Fruit fly (Drosophila melanogaster) whole organism, embryonic: ENCODE data around the gene SCAR.

ENCODE experiments used
- Abd-B ChIP-seq: fragments of 200-800 bp; sonication (Bioruptor generic); optimal IDR thresholded peaks from 2 replicates; lab custom pipeline; 2018; ENCODE audit warnings: missing biosample characterization, mild to moderate bottlenecking, missing genetic modification characterization, moderate library complexity
- Atf-2 ChIP-seq: fragments of 200-800 bp; sonication (Bioruptor generic); optimal IDR thresholded peaks from 2 replicates; lab custom pipeline; 2016; ENCODE audit warnings: missing biosample characterization, missing genetic modification characterization
- CG10543 ChIP-seq: fragments of 200-800 bp; sonication (Bioruptor generic); optimal IDR thresholded peaks from 3 replicates; lab custom pipeline; 2017; ENCODE audit warnings: missing biosample characterization, mild to moderate bottlenecking, missing genetic modification characterization, moderate library complexity
- CG12391 ChIP-seq: fragments of 200-800 bp; sonication (Bioruptor generic); optimal IDR thresholded peaks from 3 replicates; lab custom pipeline; 2018; ENCODE audit warnings: missing biosample characterization, mild to moderate bottlenecking, missing genetic modification characterization, moderate library complexity
- CG12744 ChIP-seq: fragments of 200-800 bp; sonication (Bioruptor generic); optimal IDR thresholded peaks from 2 replicates; lab custom pipeline; 2016; ENCODE audit warnings: missing biosample characterization, missing genetic modification characterization
- CG13287 ChIP-seq: fragments of 200-800 bp; sonication (Bioruptor generic); IDR thresholded peaks from 2 replicates; pipeline ENCODE4 v1.3.6; 2022; ENCODE audit warnings: missing biosample characterization, missing genetic modification characterization; ENCODE audit not compliant: partially characterized antibody
- CG14441 ChIP-seq: fragments of 200-800 bp; sonication (Bioruptor generic); IDR thresholded peaks from 2 replicates; pipeline ENCODE4 v1.3.6; 2022; ENCODE audit warnings: missing biosample characterization, missing genetic modification characterization
- CG14860 ChIP-seq: fragments of 200-800 bp; sonication (Bioruptor generic); IDR thresholded peaks from 3 replicates; pipeline ENCODE4 v1.3.6; 2022; ENCODE audit warnings: missing biosample characterization, missing genetic modification characterization; ENCODE audit not compliant: partially characterized antibody
- CG14965 ChIP-seq: fragments of 200-800 bp; sonication (Bioruptor generic); optimal IDR thresholded peaks from 2 replicates; lab custom pipeline; 2016; ENCODE audit warnings: missing biosample characterization, missing genetic modification characterization, borderline replicate concordance
- CG15696 ChIP-seq: fragments of 200-800 bp; sonication (Bioruptor generic); optimal IDR thresholded peaks from 2 replicates; lab custom pipeline; 2019; ENCODE audit warnings: missing biosample characterization, mild to moderate bottlenecking, missing genetic modification characterization, moderate library complexity
- CG16863 ChIP-seq: fragments of 200-800 bp; sonication (Bioruptor generic); optimal IDR thresholded peaks from 3 replicates; lab custom pipeline; 2016; ENCODE audit warnings: missing biosample characterization, missing genetic modification characterization
- CG2678 ChIP-seq: fragments of 200-800 bp; sonication (Bioruptor generic); optimal IDR thresholded peaks from 3 replicates; lab custom pipeline; 2019; ENCODE audit warnings: missing biosample characterization, mild to moderate bottlenecking, missing genetic modification characterization, moderate library complexity
- CG3065 ChIP-seq: fragments of 200-800 bp; sonication (Bioruptor generic); optimal IDR thresholded peaks from 2 replicates; lab custom pipeline; 2016; ENCODE audit warnings: missing biosample characterization, missing genetic modification characterization
- CG3163 ChIP-seq: fragments of 200-800 bp; sonication (Bioruptor generic); optimal IDR thresholded peaks from 3 replicates; lab custom pipeline; 2016; ENCODE audit warnings: missing biosample characterization, missing genetic modification characterization
- CG4424 ChIP-seq: fragments of 200-800 bp; sonication (Bioruptor generic); optimal IDR thresholded peaks from 3 replicates; lab custom pipeline; 2016; ENCODE audit warnings: missing biosample characterization, missing genetic modification characterization
- CG7271 ChIP-seq: fragments of 200-800 bp; sonication (Bioruptor generic); optimal IDR thresholded peaks from 2 replicates; lab custom pipeline; 2018; ENCODE audit warnings: missing biosample characterization, mild to moderate bottlenecking, missing genetic modification characterization, moderate library complexity
- CG7987 ChIP-seq: fragments of 200-800 bp; sonication (Bioruptor generic); optimal IDR thresholded peaks from 2 replicates; lab custom pipeline; 2018; ENCODE audit warnings: missing biosample characterization, mild to moderate bottlenecking, missing genetic modification characterization, moderate library complexity
- CG8089 ChIP-seq: fragments of 200-800 bp; sonication (Bioruptor generic); optimal IDR thresholded peaks from 3 replicates; lab custom pipeline; 2016; ENCODE audit warnings: missing biosample characterization, missing genetic modification characterization
- CG8478 ChIP-seq: fragments of >200 bp; optimal IDR thresholded peaks from 2 replicates; lab custom pipeline; 2018
- CTCF ChIP-seq: fragments of 200-800 bp; sonication (Bioruptor generic); optimal IDR thresholded peaks from 2 replicates; lab custom pipeline; 2017; ENCODE audit warnings: missing biosample characterization, mild to moderate bottlenecking, missing genetic modification characterization, moderate library complexity
- Deaf1 ChIP-seq: fragments of 200-800 bp; optimal IDR thresholded peaks from 3 replicates; lab custom pipeline; 2019; ENCODE audit warnings: missing biosample characterization, mild to moderate bottlenecking, missing genetic modification characterization, moderate library complexity
- Drgx ChIP-seq: fragments of 200-800 bp; sonication (Bioruptor generic); IDR thresholded peaks from 2 replicates; pipeline ENCODE4 v1.3.6; 2022; ENCODE audit warnings: missing biosample characterization, missing genetic modification characterization
- GATAe ChIP-seq: fragments of 200-800 bp; sonication (Bioruptor generic); conservative IDR thresholded peaks from 2 replicates; pipeline ENCODE4 v1.3.6; 2022; ENCODE audit warnings: missing biosample characterization, missing genetic modification characterization
- Hr39 ChIP-seq: fragments of >200 bp; optimal IDR thresholded peaks from 2 replicates; lab custom pipeline; 2017
- Lim3 ChIP-seq: fragments of 200-800 bp; sonication (Bioruptor generic); IDR thresholded peaks from 2 replicates; pipeline ENCODE4 v1.3.6; 2022; ENCODE audit warnings: missing biosample characterization, missing genetic modification characterization
- Oli ChIP-seq: fragments of 200-800 bp; sonication (Bioruptor generic); optimal IDR thresholded peaks from 2 replicates; lab custom pipeline; 2018; ENCODE audit warnings: missing biosample characterization, mild to moderate bottlenecking, missing genetic modification characterization, moderate library complexity
- Poxn ChIP-seq: fragments of 200-800 bp; sonication (Bioruptor generic); IDR thresholded peaks from 2 replicates; pipeline ENCODE4 v1.3.6; 2022; ENCODE audit warnings: missing biosample characterization, missing genetic modification characterization
- Ravus ChIP-seq: fragments of 200-800 bp; sonication (Bioruptor generic); IDR thresholded peaks from 2 replicates; pipeline ENCODE4 v1.3.6; 2022; ENCODE audit warnings: missing biosample characterization, missing genetic modification characterization
- Scr ChIP-seq: fragments of 200-800 bp; sonication (Bioruptor generic); IDR thresholded peaks from 2 replicates; pipeline ENCODE4 v1.3.6; 2022; ENCODE audit warnings: missing biosample characterization, missing genetic modification characterization; ENCODE audit not compliant: partially characterized antibody
- Tbp ChIP-seq: fragments of >200 bp; optimal IDR thresholded peaks from 2 replicates; lab custom pipeline; 2018; ENCODE audit warnings: missing biosample characterization, missing genetic modification characterization
- Xbp1 ChIP-seq: fragments of 200-800 bp; sonication (Bioruptor generic); optimal IDR thresholded peaks from 3 replicates; lab custom pipeline; 2016; ENCODE audit warnings: missing biosample characterization, mild to moderate bottlenecking, missing genetic modification characterization
- abd-A ChIP-seq: fragments of 200-800 bp; sonication (Bioruptor generic); optimal IDR thresholded peaks from 3 replicates; lab custom pipeline; 2019; ENCODE audit warnings: missing biosample characterization, mild to moderate bottlenecking, missing genetic modification characterization, moderate library complexity
- al ChIP-seq: fragments of 200-800 bp; sonication (Bioruptor generic); IDR thresholded peaks from 2 replicates; pipeline ENCODE4 v1.3.6; 2022; ENCODE audit warnings: missing biosample characterization, missing genetic modification characterization
- bowl ChIP-seq: fragments of 200-800 bp; sonication (Bioruptor generic); IDR thresholded peaks from 2 replicates; pipeline ENCODE4 v1.3.6; 2022; ENCODE audit warnings: missing biosample characterization, missing genetic modification characterization
- chinmo ChIP-seq: fragments of 200-800 bp; sonication (Bioruptor generic); IDR thresholded peaks from 4 replicates; pipeline ENCODE4 v1.3.6; 2022; ENCODE audit warnings: missing biosample characterization, missing genetic modification characterization; ENCODE audit not compliant: partially characterized antibody
- crc ChIP-seq: fragments of 200-800 bp; sonication (Bioruptor generic); optimal IDR thresholded peaks from 2 replicates; lab custom pipeline; 2016; ENCODE audit warnings: missing biosample characterization, missing genetic modification characterization
- crol ChIP-seq: fragments of 200-800 bp; sonication (Bioruptor generic); IDR thresholded peaks from 2 replicates; pipeline ENCODE4 v1.3.6; 2022; ENCODE audit warnings: missing biosample characterization, missing genetic modification characterization
- cwo ChIP-seq: fragments of 200-800 bp; sonication (Bioruptor generic); optimal IDR thresholded peaks from 3 replicates; lab custom pipeline; 2017; ENCODE audit warnings: missing biosample characterization, missing genetic modification characterization, mild to moderate bottlenecking, moderate library complexity, missing genetic modification reagents
- esg ChIP-seq: fragments of 200-800 bp; sonication (Bioruptor generic); conservative IDR thresholded peaks from 2 replicates; pipeline ENCODE4 v1.3.6; 2022; ENCODE audit warnings: missing biosample characterization, missing genetic modification characterization
- fu2 ChIP-seq: fragments of 200-800 bp; sonication (Bioruptor generic); optimal IDR thresholded peaks from 2 replicates; lab custom pipeline; 2016; ENCODE audit warnings: missing biosample characterization, missing genetic modification characterization
- kni ChIP-seq: fragments of 200-800 bp; sonication (Bioruptor generic); optimal IDR thresholded peaks from 3 replicates; lab custom pipeline; 2017; ENCODE audit warnings: mild to moderate bottlenecking, missing biosample characterization, missing genetic modification reagents, missing genetic modification characterization
- nau ChIP-seq: fragments of 200-800 bp; sonication (Bioruptor generic); optimal IDR thresholded peaks from 3 replicates; lab custom pipeline; 2017; ENCODE audit warnings: missing biosample characterization, mild to moderate bottlenecking, missing genetic modification characterization, missing genetic modification reagents
- nmo ChIP-seq: fragments of 200-800 bp; sonication (Bioruptor generic); optimal IDR thresholded peaks from 2 replicates; lab custom pipeline; 2018; ENCODE audit warnings: missing biosample characterization, mild to moderate bottlenecking, missing genetic modification characterization, moderate library complexity
- schlank ChIP-seq: fragments of 200-800 bp; sonication (Bioruptor generic); optimal IDR thresholded peaks from 2 replicates; lab custom pipeline; 2018; ENCODE audit warnings: missing biosample characterization, mild to moderate bottlenecking, missing genetic modification characterization
- sens-2 ChIP-seq: fragments of 200-800 bp; sonication (Bioruptor generic); IDR thresholded peaks from 2 replicates; pipeline ENCODE4 v1.3.6; 2022; ENCODE audit warnings: missing biosample characterization, missing genetic modification characterization
- tio ChIP-seq: fragments of 200-800 bp; sonication (Bioruptor generic); optimal IDR thresholded peaks from 2 replicates; lab custom pipeline; 2017; ENCODE audit warnings: missing biosample characterization, missing genetic modification characterization, inconsistent platforms
- unpg ChIP-seq: fragments of 200-800 bp; sonication (Bioruptor generic); optimal IDR thresholded peaks from 3 replicates; lab custom pipeline; 2018; ENCODE audit warnings: missing biosample characterization, mild to moderate bottlenecking, missing genetic modification characterization, moderate library complexity
- vvl ChIP-seq: fragments of 200-800 bp; sonication (Bioruptor generic); IDR thresholded peaks from 2 replicates; pipeline ENCODE4 v1.3.6; 2022; ENCODE audit warnings: missing biosample characterization, missing genetic modification characterization
- z ChIP-seq: fragments of 200-800 bp; sonication (Bioruptor generic); IDR thresholded peaks from 3 replicates; pipeline ENCODE4 v1.3.6; 2022; ENCODE audit warnings: missing biosample characterization, missing genetic modification characterization
- zfh1 ChIP-seq: fragments of 200-800 bp; sonication (Bioruptor generic); IDR thresholded peaks from 3 replicates; pipeline ENCODE4 v1.3.6; 2022; ENCODE audit warnings: missing biosample characterization, missing genetic modification characterization

Gene SCAR

DNA sequence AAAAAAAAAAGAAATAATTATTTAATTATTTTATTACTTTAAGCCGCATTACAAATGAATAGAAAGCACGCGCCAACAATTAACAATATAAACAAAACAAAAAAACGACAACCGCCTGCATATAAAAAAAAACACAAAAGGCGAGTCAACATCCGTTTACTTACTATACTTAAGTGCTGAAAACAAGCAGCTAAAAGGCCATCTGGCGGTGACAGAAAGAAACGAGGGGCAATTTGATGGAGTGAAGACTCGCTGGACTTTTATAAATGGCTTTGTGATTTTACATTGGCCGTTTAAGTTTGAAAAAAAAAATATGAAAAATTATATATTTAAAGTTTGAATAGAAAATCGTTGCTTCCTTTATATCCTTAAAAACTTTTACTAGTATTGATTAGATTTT is 36.4 kb upstream of the SCAR start:
- peak; percentile 80 for TF ChIP-seq CTCF (GFP tag; lab: Kevin White, UChicago)
- no peak for TF ChIP-seq schlank (tag; lab: Kevin White, UChicago)

DNA sequence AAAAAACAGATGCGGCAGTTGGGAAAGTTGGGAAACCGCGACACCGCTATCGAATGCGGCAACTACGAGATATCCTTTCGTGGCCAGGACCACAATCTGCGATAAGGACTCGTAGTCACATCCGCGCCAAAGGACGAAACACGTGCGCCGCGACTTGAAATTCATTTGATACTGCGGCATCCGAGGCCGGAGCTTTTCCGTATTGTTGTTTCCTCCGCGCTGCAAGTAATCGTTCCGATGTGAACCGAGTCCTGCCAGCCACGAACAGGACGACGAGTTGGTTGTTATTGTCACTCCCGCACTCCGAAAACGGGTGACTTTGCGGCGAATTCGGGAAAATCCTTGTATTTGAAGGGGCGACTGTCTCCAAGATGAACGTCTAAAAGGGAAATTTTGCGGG is 12.6 kb upstream of the SCAR start, which contains the start of gene dpr2:
dpr2 (minus strand) TSS at position 175 of the 400 bp plus-strand sequence.
- TF ChIP-seq GATAe (GFP tag; lab: Robert Waterston, UW) (no peak), Deaf1 (peak; percentile 94), crc (GFP tag; lab: Kevin White, UChicago) (no peak), CG2678 (tag; lab: Kevin White, UChicago) (no peak), z (GFP tag; lab: Robert Waterston, UW) (0 out of 3 replicates have a peak, but pooled peaks have one; percentile 23), CG13287 (GFP tag; lab: Robert Waterston, UW) (no peak), CG3163 (GFP tag; lab: Kevin White, UChicago) (no peak), crol (GFP tag; lab: Robert Waterston, UW) (no peak), unpg (no peak), Xbp1 (no peak)

DNA sequence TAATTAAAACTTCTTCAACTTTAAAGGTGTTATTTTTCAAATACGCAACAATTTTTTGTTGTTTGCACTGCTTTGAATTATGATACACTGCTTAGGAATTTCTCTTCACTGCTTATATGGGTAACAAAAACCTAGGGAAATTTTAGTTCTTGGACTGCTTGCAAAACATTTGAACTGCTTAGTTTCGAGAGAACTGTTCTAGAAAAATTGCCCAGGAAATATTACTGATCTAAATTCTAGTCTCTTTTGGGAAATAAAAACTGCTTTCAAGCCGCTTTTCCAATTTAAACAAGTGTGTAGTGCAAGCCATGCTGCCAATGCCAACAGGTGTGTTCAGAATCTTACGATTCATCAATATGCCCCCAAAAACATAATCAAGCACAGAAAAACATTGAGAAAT is 12.1 kb upstream of the SCAR start:
- TF ChIP-seq al (GFP tag; lab: Robert Waterston, UW) (no peak), kni (peak; percentile 8), vvl (GFP tag; lab: Robert Waterston, UW) (no peak), bowl (GFP tag; lab: Robert Waterston, UW) (no peak), Poxn (GFP tag; lab: Robert Waterston, UW) (no peak), CG3065 (GFP tag; lab: Kevin White, UChicago) (no peak), tio (GFP tag; lab: Kevin White, UChicago) (no peak), CG14965 (GFP tag; lab: Kevin White, UChicago) (no peak), Scr (no peak), CG8478 (no peak), esg (GFP tag; lab: Robert Waterston, UW) (no peak), CG8089 (GFP tag; lab: Kevin White, UChicago) (no peak), abd-A (tag; lab: Kevin White, UChicago) (no peak), sens-2 (no peak), CG7271 (tag; lab: Kevin White, UChicago) (no peak), CG7987 (GFP tag; lab: Kevin White, UChicago) (no peak), Atf-2 (GFP tag; lab: Kevin White, UChicago) (no peak), nmo (GFP tag; lab: Kevin White, UChicago) (peak; percentile 58), CG4424 (GFP tag; lab: Kevin White, UChicago) (no peak), Ravus (GFP tag; lab: Robert Waterston, UW) (no peak), Tbp (GFP tag; lab: Kevin White, UChicago) (no peak), CG12744 (GFP tag; lab: Kevin White, UChicago) (no peak), CG10543 (GFP tag; lab: Kevin White, UChicago) (peak; percentile 1), CG14860 (GFP tag; lab: Robert Waterston, UW) (no peak), CG12391 (peak; percentile 30), Drgx (GFP tag; lab: Robert Waterston, UW) (no peak), Abd-B (GFP tag; lab: Kevin White, UChicago) (peak; percentile 32), Oli (tag; lab: Kevin White, UChicago) (no peak), CG14441 (GFP tag; lab: Robert Waterston, UW) (no peak), nau (GFP tag; lab: Kevin White, UChicago) (no peak), cwo (GFP tag; lab: Kevin White, UChicago) (no peak), chinmo (GFP tag; lab: Robert Waterston, UW) (no peak), CG15696 (tag; lab: Kevin White, UChicago) (peak; percentile 14), Lim3 (GFP tag; lab: Robert Waterston, UW) (no peak), CG16863 (GFP tag; lab: Kevin White, UChicago) (no peak), Hr39 (lab: Kevin White, UChicago) (no peak), fu2 (GFP tag; lab: Kevin White, UChicago) (no peak), zfh1 (GFP tag; lab: Robert Waterston, UW) (no peak)
